Fruit fly (Drosophila melanogaster) whole organism, prepupa: ENCODE measurements around the gene CG6310.

Source experiments
- Blimp-1 ChIP-seq: fragments of 200-800 bp; sonication (Bioruptor generic); optimal IDR thresholded peaks from 3 replicates; lab custom pipeline; 2017; ENCODE audit warnings: missing biosample characterization, missing genetic modification characterization, mild to moderate bottlenecking, moderate library complexity, missing genetic modification reagents
- CG10631 ChIP-seq: fragments of 200-800 bp; sonication (Bioruptor generic); optimal IDR thresholded peaks from 2 replicates; lab custom pipeline; 2016; ENCODE audit warnings: missing biosample characterization, missing genetic modification characterization
- CG11294 ChIP-seq: fragments of 200-800 bp; sonication (Bioruptor generic); IDR thresholded peaks from 2 replicates; pipeline ENCODE4 v1.3.6; 2022; ENCODE audit warnings: missing biosample characterization, missing genetic modification characterization
- CG11762 ChIP-seq: fragments of 200-800 bp; sonication (Bioruptor generic); optimal IDR thresholded peaks from 3 replicates; lab custom pipeline; 2016; ENCODE audit warnings: missing biosample characterization, missing genetic modification characterization; ENCODE audit not compliant: insufficient read depth
- CG11902 ChIP-seq: fragments of 200-800 bp; sonication (Bioruptor generic); optimal IDR thresholded peaks from 3 replicates; lab custom pipeline; 2016; ENCODE audit warnings: missing biosample characterization, missing genetic modification characterization
- CG15336 ChIP-seq: fragments of 200-800 bp; sonication (Bioruptor generic); IDR thresholded peaks from 2 replicates; pipeline ENCODE4 v1.3.6; 2022; ENCODE audit warnings: missing biosample characterization, missing genetic modification characterization
- CG1621 ChIP-seq: fragments of 200-800 bp; sonication (Bioruptor generic); optimal IDR thresholded peaks from 3 replicates; lab custom pipeline; 2018; ENCODE audit warnings: missing biosample characterization, mild to moderate bottlenecking, missing genetic modification characterization
- CG16779 ChIP-seq: fragments of 200-800 bp; sonication (Bioruptor generic); optimal IDR thresholded peaks from 3 replicates; lab custom pipeline; 2017; ENCODE audit warnings: missing biosample characterization, mild to moderate bottlenecking, missing genetic modification characterization
- CG3032 ChIP-seq: fragments of 200-800 bp; optimal IDR thresholded peaks from 2 replicates; lab custom pipeline; 2019; ENCODE audit warnings: missing biosample characterization, mild to moderate bottlenecking, missing genetic modification characterization, moderate library complexity
- CG31627 ChIP-seq: fragments of 200-800 bp; sonication (Bioruptor generic); optimal IDR thresholded peaks from 3 replicates; lab custom pipeline; 2016; ENCODE audit warnings: missing biosample characterization, missing genetic modification characterization
- CG3919 ChIP-seq: fragments of 200-800 bp; sonication (Bioruptor generic); optimal IDR thresholded peaks from 3 replicates; lab custom pipeline; 2016; ENCODE audit warnings: missing biosample characterization, missing genetic modification characterization
- CG4318 ChIP-seq: fragments of 200-800 bp; sonication (Bioruptor generic); optimal IDR thresholded peaks from 3 replicates; lab custom pipeline; 2017; ENCODE audit warnings: missing biosample characterization, mild to moderate bottlenecking, missing genetic modification characterization
- CG6163 ChIP-seq: fragments of 200-800 bp; sonication (Bioruptor generic); IDR thresholded peaks from 3 replicates; pipeline ENCODE4 v1.3.6; 2022; ENCODE audit warnings: missing biosample characterization, missing genetic modification characterization
- CG6276 ChIP-seq: fragments of 200-800 bp; sonication (Bioruptor generic); optimal IDR thresholded peaks from 2 replicates; lab custom pipeline; 2017; ENCODE audit warnings: missing biosample characterization, mild to moderate bottlenecking, missing genetic modification characterization
- CG6792 ChIP-seq: fragments of 200-800 bp; sonication (Bioruptor generic); optimal IDR thresholded peaks from 3 replicates; lab custom pipeline; 2016; ENCODE audit warnings: missing biosample characterization, missing genetic modification characterization
- CG6808 ChIP-seq: fragments of 200-800 bp; sonication (Bioruptor generic); optimal IDR thresholded peaks from 3 replicates; lab custom pipeline; 2017; ENCODE audit warnings: missing biosample characterization, missing genetic modification characterization, mild to moderate bottlenecking, moderate library complexity, missing genetic modification reagents
- CG6854 ChIP-seq: fragments of 200-800 bp; sonication (Bioruptor generic); optimal IDR thresholded peaks from 2 replicates; lab custom pipeline; 2017; ENCODE audit warnings: missing biosample characterization, mild to moderate bottlenecking, missing genetic modification characterization
- CG7368 ChIP-seq: fragments of 200-800 bp; sonication (Bioruptor generic); optimal IDR thresholded peaks from 3 replicates; lab custom pipeline; 2016; ENCODE audit warnings: missing biosample characterization, missing genetic modification characterization
- CG8119 ChIP-seq: fragments of 200-800 bp; sonication (Bioruptor generic); IDR thresholded peaks from 3 replicates; pipeline ENCODE4 v1.3.6; 2022; ENCODE audit warnings: missing biosample characterization, missing genetic modification characterization
- CG8319 ChIP-seq: fragments of 200-800 bp; sonication (Bioruptor generic); optimal IDR thresholded peaks from 3 replicates; lab custom pipeline; 2016; ENCODE audit warnings: missing biosample characterization, missing genetic modification characterization
- CG9139 ChIP-seq: fragments of 200-800 bp; sonication (Bioruptor generic); optimal IDR thresholded peaks from 3 replicates; lab custom pipeline; 2017; ENCODE audit warnings: missing biosample characterization, mild to moderate bottlenecking, missing genetic modification characterization
- Eip75B ChIP-seq: fragments of 200-800 bp; sonication (Bioruptor generic); optimal IDR thresholded peaks from 3 replicates; lab custom pipeline; 2016; ENCODE audit warnings: missing biosample characterization, missing genetic modification characterization
- Eip78C ChIP-seq: fragments of 200-800 bp; sonication (Bioruptor generic); peaks from one replicate; lab custom pipeline; 2016; ENCODE audit warnings: missing biosample characterization, missing genetic modification characterization
- Ets21C ChIP-seq: fragments of 200-800 bp; sonication (Bioruptor generic); optimal IDR thresholded peaks from 3 replicates; lab custom pipeline; 2016; ENCODE audit warnings: missing biosample characterization, missing genetic modification characterization
- Gug ChIP-seq: fragments of 200-800 bp; sonication (Bioruptor generic); IDR thresholded peaks from 2 replicates; pipeline ENCODE4 v1.3.6; 2022; ENCODE audit warnings: missing biosample characterization, missing genetic modification characterization
- Hr38 ChIP-seq: sonication (Bioruptor generic); optimal IDR thresholded peaks from 2 replicates; lab custom pipeline; 2016; ENCODE audit warnings: missing biosample characterization, missing genetic modification characterization
- Hr39 ChIP-seq: fragments of 200-800 bp; sonication (Bioruptor generic); optimal IDR thresholded peaks from 2 replicates; lab custom pipeline; 2016; ENCODE audit warnings: missing biosample characterization, missing genetic modification characterization
- Smox ChIP-seq: fragments of 200-800 bp; sonication (Bioruptor generic); optimal IDR thresholded peaks from 3 replicates; lab custom pipeline; 2016; ENCODE audit warnings: missing biosample characterization, missing genetic modification characterization
- Sox102F ChIP-seq: fragments of 200-800 bp; sonication (Bioruptor generic); optimal IDR thresholded peaks from 2 replicates; lab custom pipeline; 2016; ENCODE audit warnings: missing biosample characterization, mild to moderate bottlenecking, missing genetic modification characterization
- Sox14 ChIP-seq: fragments of 200-800 bp; sonication (Bioruptor generic); optimal IDR thresholded peaks from 3 replicates; lab custom pipeline; 2016; ENCODE audit warnings: missing biosample characterization, missing genetic modification characterization
- achi ChIP-seq: fragments of 200-800 bp; sonication (Bioruptor generic); optimal IDR thresholded peaks from 3 replicates; lab custom pipeline; 2016; ENCODE audit warnings: missing biosample characterization, missing genetic modification characterization
- cyc ChIP-seq: fragments of 200-800 bp; sonication (Bioruptor generic); optimal IDR thresholded peaks from 3 replicates; lab custom pipeline; 2016; ENCODE audit warnings: missing biosample characterization, missing genetic modification characterization
- dsx ChIP-seq: fragments of 200-800 bp; optimal IDR thresholded peaks from 3 replicates; lab custom pipeline; 2019; ENCODE audit warnings: missing biosample characterization, mild to moderate bottlenecking, missing genetic modification characterization, moderate library complexity; ENCODE audit not compliant: poor library complexity, severe bottlenecking
- eg ChIP-seq: fragments of 200-800 bp; sonication (Bioruptor generic); IDR thresholded peaks from 3 replicates; pipeline ENCODE4 v1.3.6; 2022; ENCODE audit warnings: missing biosample characterization, missing genetic modification characterization
- esn ChIP-seq: fragments of 200-800 bp; sonication (Bioruptor generic); optimal IDR thresholded peaks from 2 replicates; lab custom pipeline; 2016; ENCODE audit warnings: missing biosample characterization, mild to moderate bottlenecking, missing genetic modification characterization, moderate library complexity
- fkh ChIP-seq: fragments of 200-800 bp; sonication (Bioruptor generic); optimal IDR thresholded peaks from 3 replicates; lab custom pipeline; 2017; ENCODE audit warnings: missing biosample characterization, mild to moderate bottlenecking, missing genetic modification characterization, moderate library complexity
- lz ChIP-seq: fragments of 200-800 bp; sonication (Bioruptor generic); optimal IDR thresholded peaks from 3 replicates; lab custom pipeline; 2016; ENCODE audit warnings: missing biosample characterization, missing genetic modification characterization
- spab ChIP-seq: fragments of 200-800 bp; sonication (Bioruptor generic); optimal IDR thresholded peaks from 2 replicates; lab custom pipeline; 2017; ENCODE audit warnings: missing biosample characterization, mild to moderate bottlenecking, missing genetic modification characterization, missing genetic modification reagents
- ss ChIP-seq, 2 experiments: fragments of 200-800 bp; sonication (Bioruptor generic); optimal IDR thresholded peaks; 2 replicates in 1 of 2; 3 replicates in 1 of 2; lab custom pipeline; 2017 to 2018; ENCODE audit warnings: mild to moderate bottlenecking in 2 of 2, missing biosample characterization in 2 of 2, missing genetic modification characterization in 2 of 2, moderate library complexity in 1 of 2
- svp ChIP-seq: fragments of 200-800 bp; sonication (Bioruptor generic); peaks from one replicate; lab custom pipeline; 2016; ENCODE audit warnings: missing biosample characterization, missing genetic modification characterization
- topi ChIP-seq: fragments of 200-800 bp; sonication (Bioruptor generic); optimal IDR thresholded peaks from 3 replicates; lab custom pipeline; 2016; ENCODE audit warnings: missing biosample characterization, missing genetic modification characterization

CG6310 gene

DNA sequence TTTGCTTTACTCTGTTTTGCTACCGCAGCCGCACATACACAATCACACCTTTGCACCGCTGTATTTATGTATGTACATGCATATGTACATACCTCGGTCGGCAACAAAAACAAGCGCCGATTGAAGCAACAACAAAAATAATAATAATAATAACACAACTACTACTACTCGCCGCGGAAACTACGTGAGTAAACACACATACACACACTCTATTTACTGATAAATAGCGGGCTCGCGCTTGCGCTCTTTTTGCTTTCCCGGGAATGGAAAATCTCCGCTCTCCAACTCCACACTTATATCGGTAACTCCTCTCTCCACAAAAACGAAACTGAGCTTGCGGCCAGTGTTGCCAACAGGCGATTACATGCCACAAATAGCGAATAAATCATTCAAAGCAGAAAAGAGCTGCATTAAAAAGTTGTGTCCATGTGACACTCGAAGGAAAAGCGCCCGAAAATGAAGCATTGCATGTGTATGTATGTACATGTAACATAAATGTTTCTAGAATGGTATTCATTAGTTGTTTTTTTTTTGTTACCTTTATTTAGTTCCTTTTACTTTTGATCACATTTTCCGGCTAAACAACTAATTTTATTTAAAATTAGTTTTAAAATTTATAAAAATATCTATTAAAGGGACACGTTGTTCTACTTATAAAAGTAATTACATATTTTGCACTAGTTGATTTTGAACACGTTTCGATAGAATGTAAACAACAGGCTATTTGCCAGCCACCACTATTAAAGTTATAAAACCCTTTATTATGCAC, 49.1 kb upstream of the CG6310 start (continued):
- TF ChIP-seq Hr38 (GFP tag; lab: Kevin White, UChicago) (peak; percentile 26), CG6854 (no peak), CG4318 (no peak), Sox14 (GFP tag; lab: Kevin White, UChicago) (peak; percentile 12), svp (GFP tag; lab: Kevin White, UChicago) (peak; percentile 83), CG3032 (tag; lab: Kevin White, UChicago) (no peak), Sox102F (GFP tag; lab: Kevin White, UChicago) (no peak), fkh (GFP tag; lab: Kevin White, UChicago) (peak; percentile 100), esn (GFP tag; lab: Kevin White, UChicago) (no peak), CG8319 (GFP tag; lab: Kevin White, UChicago) (no peak), CG9139 (GFP tag; lab: Kevin White, UChicago) (peak; percentile 51), CG7368 (GFP tag; lab: Kevin White, UChicago) (no peak), CG11762 (GFP tag; lab: Kevin White, UChicago) (no peak)

DNA sequence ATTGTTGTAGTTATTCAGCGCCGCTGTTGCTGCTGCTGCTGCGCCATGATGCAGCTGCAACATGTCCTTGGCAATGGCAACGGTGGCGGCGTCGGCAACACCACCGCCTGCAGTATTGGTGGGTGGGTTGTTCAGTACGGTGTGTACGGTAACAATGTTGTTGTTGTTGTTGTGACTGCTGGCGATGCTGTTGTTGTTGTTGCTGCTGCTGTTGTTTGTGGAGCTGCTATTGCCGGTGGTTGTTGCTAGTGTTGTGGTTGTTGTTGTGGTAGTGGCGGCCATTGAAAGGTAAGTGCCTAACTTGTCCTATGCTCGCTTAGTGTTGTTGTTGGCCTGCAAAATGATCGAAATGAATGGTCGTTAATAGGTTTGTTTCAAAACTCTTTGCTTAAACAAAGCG, 48.1 kb upstream of the CG6310 start:
- no peak for TF ChIP-seq CG11902 (GFP tag; lab: Kevin White, UChicago)
- TF ChIP-seq Eip75B (GFP tag; lab: Kevin White, UChicago) = no peak
- TF ChIP-seq svp (GFP tag; lab: Kevin White, UChicago) = no peak
- no peak for TF ChIP-seq CG3919
- no peak for TF ChIP-seq Smox (GFP tag; lab: Kevin White, UChicago)
- no peak for TF ChIP-seq CG8119 (GFP tag; lab: Robert Waterston, UW)
- no peak for TF ChIP-seq CG16779
- no peak for TF ChIP-seq CG15336 (GFP tag; lab: Robert Waterston, UW)
- TF ChIP-seq achi (GFP tag; lab: Kevin White, UChicago) = no peak
- TF ChIP-seq eg (GFP tag; lab: Robert Waterston, UW) = no peak
- TF ChIP-seq CG11294 (GFP tag; lab: Robert Waterston, UW) = no peak
- TF ChIP-seq CG6808 = no peak
- TF ChIP-seq CG4318 = no peak
- no peak for TF ChIP-seq Hr39 (GFP tag; lab: Kevin White, UChicago)
- TF ChIP-seq, all 60 proteins: peak for 0

DNA sequence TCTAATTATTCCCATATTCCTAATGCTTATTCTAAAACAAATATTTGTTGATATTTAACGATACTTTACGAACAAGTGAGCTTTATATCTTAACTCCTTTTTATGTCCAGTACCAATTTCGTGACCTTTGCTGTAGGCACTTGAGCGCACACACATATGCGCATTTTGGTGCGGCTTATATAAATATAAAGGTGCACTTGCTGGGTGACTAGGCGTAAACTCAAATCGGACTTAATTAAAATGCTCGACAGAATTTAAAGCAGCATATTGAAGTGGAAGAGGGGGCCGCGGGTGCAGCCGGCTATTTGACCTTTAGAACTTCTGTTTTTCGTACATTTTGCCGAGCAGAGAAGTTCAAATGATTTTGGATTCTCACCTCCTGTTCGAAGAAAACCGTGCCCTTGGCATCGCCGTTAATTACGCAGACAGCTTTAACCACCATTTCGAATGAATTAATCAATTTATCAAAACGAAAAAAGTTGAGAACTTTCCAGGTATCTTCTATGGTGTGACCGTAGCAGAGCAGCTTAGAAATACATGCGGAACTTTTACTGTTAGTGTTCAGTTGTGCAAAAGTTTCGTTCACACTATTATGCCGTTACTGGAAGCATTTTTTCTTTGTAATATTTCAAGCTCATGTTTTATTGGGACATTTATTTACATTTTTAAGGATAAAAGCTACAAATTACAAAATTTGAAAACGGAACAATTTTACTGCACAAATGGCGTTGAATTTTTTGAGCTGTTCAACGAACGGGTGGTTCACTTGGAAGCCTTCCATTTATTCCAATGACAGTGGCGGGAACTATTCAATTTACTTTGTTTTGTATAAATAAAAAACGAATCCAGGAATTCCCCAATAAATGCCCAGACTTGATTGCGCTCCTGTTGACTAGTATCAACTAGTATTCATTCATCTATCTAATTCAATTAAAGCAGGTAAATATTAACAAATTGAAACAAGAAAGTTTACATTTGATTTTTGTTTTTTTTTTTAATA, 43.8 kb upstream of the CG6310 start, which contains the start of gene Sod1:
Gene Sod1, minus strand, starts transcription at position 543 of the 1,000 bp plus-strand sequence.
- TF ChIP-seq CG11902 (GFP tag; lab: Kevin White, UChicago) = no peak
- TF ChIP-seq CG6163 (GFP tag; lab: Robert Waterston, UW) = no peak
- TF ChIP-seq dsx (GFP tag; lab: Kevin White, UChicago) = peak; percentile 58
- no peak; the same call in 2 of the 3 replicates for TF ChIP-seq CG8119 (GFP tag; lab: Robert Waterston, UW)
- no peak for TF ChIP-seq Ets21C
- TF ChIP-seq Eip78C (GFP tag; lab: Kevin White, UChicago) = peak; percentile 79
- peak; percentile 88 for TF ChIP-seq CG9139 (GFP tag; lab: Kevin White, UChicago)
- no peak for TF ChIP-seq CG7368 (GFP tag; lab: Kevin White, UChicago)
- peak; percentile 25 for TF ChIP-seq achi (GFP tag; lab: Kevin White, UChicago)
- peak; percentile 3 for TF ChIP-seq CG31627 (GFP tag; lab: Kevin White, UChicago)
- TF ChIP-seq CG8319 (GFP tag; lab: Kevin White, UChicago) = no peak
- no peak for TF ChIP-seq CG6276 (GFP tag; lab: Kevin White, UChicago)
- TF ChIP-seq lz (GFP tag; lab: Kevin White, UChicago) = no peak
- TF ChIP-seq svp (GFP tag; lab: Kevin White, UChicago) = peak; percentile 99
- no peak for TF ChIP-seq CG6792
- TF ChIP-seq esn (GFP tag; lab: Kevin White, UChicago) = peak; percentile 2
- peak; percentile 40 for TF ChIP-seq Blimp-1 (GFP tag; lab: Kevin White, UChicago)
- peak; percentile 19 for TF ChIP-seq fkh (GFP tag; lab: Kevin White, UChicago)
- TF ChIP-seq eg (GFP tag; lab: Robert Waterston, UW) = no peak; the same call in 2 of the 3 replicates
- TF ChIP-seq Eip75B (GFP tag; lab: Kevin White, UChicago) = no peak
- no peak for TF ChIP-seq topi (GFP tag; lab: Kevin White, UChicago)
- peak; percentile 88 for TF ChIP-seq CG6808
- TF ChIP-seq CG10631 (GFP tag; lab: Kevin White, UChicago) = no peak
- TF ChIP-seq CG16779 = peak; percentile 60
- TF ChIP-seq cyc (GFP tag; lab: Kevin White, UChicago) = no peak
- no peak for TF ChIP-seq Hr38 (GFP tag; lab: Kevin White, UChicago)
- no peak; the same call in 1 of the 2 replicates for TF ChIP-seq Gug
- peak; percentile 66 for TF ChIP-seq spab (GFP tag; lab: Kevin White, UChicago)
- no peak for TF ChIP-seq Sox102F (GFP tag; lab: Kevin White, UChicago)
- TF ChIP-seq CG4318 = no peak
- TF ChIP-seq ss (GFP tag; optimal IDR thresholded peaks at IDR 0.05; lab: Kevin White, UChicago) = peak; percentile 92 to 93
- peak; percentile 61 for TF ChIP-seq CG1621 (tag; lab: Kevin White, UChicago)
